Worm (Caenorhabditis elegans) whole organism, late embryonic: Measurements from ENCODE around the gene nhr-154.

Experiments
- C08G9.2 ChIP-seq: sonication (generic microtip); optimal IDR thresholded peaks from 2 replicates; lab custom pipeline; 2016; ENCODE audit warnings: mild to moderate bottlenecking, missing genetic modification characterization, moderate library complexity, missing compliant biosample characterization
- F13H6.1 ChIP-seq: sonication (generic microtip); optimal IDR thresholded peaks from 2 replicates; lab custom pipeline; 2016; ENCODE audit warnings: missing genetic modification characterization, missing compliant biosample characterization
- K09A11.1 ChIP-seq: sonication (generic microtip); optimal IDR thresholded peaks from 2 replicates; lab custom pipeline; 2017; ENCODE audit warnings: antibody characterized with exemption, mild to moderate bottlenecking, missing genetic modification characterization, missing compliant biosample characterization; ENCODE audit not compliant: insufficient read depth
- T23F11.4 ChIP-seq: fragments of 200-800 bp; sonication (Bioruptor generic); optimal IDR thresholded peaks from 2 replicates; lab custom pipeline; 2018; ENCODE audit warnings: mild to moderate bottlenecking, missing genetic modification characterization, missing compliant biosample characterization
- ahr-1 ChIP-seq: sonication (generic microtip); optimal IDR thresholded peaks from 2 replicates; lab custom pipeline; 2016; ENCODE audit warnings: missing genetic modification characterization, missing compliant biosample characterization
- ceh-18 ChIP-seq: sonication (generic microtip); optimal IDR thresholded peaks from 2 replicates; lab custom pipeline; 2016; ENCODE audit warnings: missing genetic modification characterization, missing compliant biosample characterization
- ceh-22 ChIP-seq: sonication (generic microtip); optimal IDR thresholded peaks from 2 replicates; lab custom pipeline; 2017; ENCODE audit warnings: missing biosample characterization, missing genetic modification characterization
- ceh-34 ChIP-seq: sonication (generic microtip); optimal IDR thresholded peaks from 2 replicates; lab custom pipeline; 2016; ENCODE audit warnings: mild to moderate bottlenecking, missing genetic modification characterization, missing compliant biosample characterization
- ceh-48 ChIP-seq: sonication (generic microtip); optimal IDR thresholded peaks from 2 replicates; lab custom pipeline; 2016; ENCODE audit warnings: missing genetic modification characterization, inconsistent platforms, missing compliant biosample characterization
- che-1 ChIP-seq: sonication (generic microtip); optimal IDR thresholded peaks from 2 replicates; lab custom pipeline; 2016; ENCODE audit warnings: mild to moderate bottlenecking, missing genetic modification characterization, missing compliant biosample characterization
- dmd-4 ChIP-seq: sonication (generic microtip); optimal IDR thresholded peaks from 2 replicates; lab custom pipeline; 2016; ENCODE audit warnings: borderline replicate concordance, missing genetic modification characterization, missing compliant biosample characterization
- elt-2 ChIP-seq: sonication (generic microtip); optimal IDR thresholded peaks from 2 replicates; lab custom pipeline; 2016; ENCODE audit warnings: missing genetic modification reagents, missing genetic modification characterization, missing compliant biosample characterization
- elt-4 ChIP-seq: sonication (generic microtip); optimal IDR thresholded peaks from 2 replicates; lab custom pipeline; 2016; ENCODE audit warnings: missing genetic modification characterization, missing compliant biosample characterization
- eyg-1 ChIP-seq: sonication (generic microtip); optimal IDR thresholded peaks from 2 replicates; lab custom pipeline; 2016; ENCODE audit warnings: missing genotype, missing genetic modification characterization, missing compliant biosample characterization
- gmeb-2 ChIP-seq: sonication (generic microtip); optimal IDR thresholded peaks from 2 replicates; lab custom pipeline; 2016; ENCODE audit warnings: missing genetic modification characterization, inconsistent platforms, missing compliant biosample characterization
- hlh-13 ChIP-seq: fragments of 200-800 bp; sonication (Bioruptor generic); optimal IDR thresholded peaks from 2 replicates; lab custom pipeline; 2018; ENCODE audit warnings: mild to moderate bottlenecking, missing genetic modification characterization, missing compliant biosample characterization
- lim-6 ChIP-seq: sonication (generic microtip); optimal IDR thresholded peaks from 2 replicates; lab custom pipeline; 2016; ENCODE audit warnings: missing genetic modification characterization, missing compliant biosample characterization
- lin-11 ChIP-seq: fragments of 200-800 bp; sonication (Bioruptor generic); optimal IDR thresholded peaks from 2 replicates; lab custom pipeline; 2018; ENCODE audit warnings: mild to moderate bottlenecking, missing genetic modification characterization, missing compliant biosample characterization
- madf-2 ChIP-seq: sonication (generic microtip); optimal IDR thresholded peaks from 2 replicates; lab custom pipeline; 2017; ENCODE audit warnings: missing genetic modification characterization, missing compliant biosample characterization
- nfya-1 ChIP-seq: sonication (generic microtip); optimal IDR thresholded peaks from 2 replicates; lab custom pipeline; 2017; ENCODE audit warnings: missing genetic modification characterization, mild to moderate bottlenecking, missing compliant biosample characterization, antibody characterized with exemption, moderate library complexity
- nhr-11 ChIP-seq: fragments of 150-350 bp; optimal IDR thresholded peaks from 2 replicates; lab custom pipeline; 2014; ENCODE audit warnings: missing biosample characterization, missing genetic modification characterization
- npax-4 ChIP-seq: sonication (generic microtip); optimal IDR thresholded peaks from 2 replicates; lab custom pipeline; 2016; ENCODE audit warnings: missing genetic modification characterization, missing compliant biosample characterization
- odd-2 ChIP-seq: sonication (generic microtip); optimal IDR thresholded peaks from 2 replicates; lab custom pipeline; 2017; ENCODE audit warnings: antibody characterized with exemption, mild to moderate bottlenecking, missing genetic modification characterization, missing compliant biosample characterization
- pat-9 ChIP-seq: fragments of 200-800 bp; sonication (Bioruptor generic); optimal IDR thresholded peaks from 2 replicates; lab custom pipeline; 2018; ENCODE audit warnings: mild to moderate bottlenecking, missing genetic modification characterization, moderate library complexity, missing compliant biosample characterization
- pqm-1 ChIP-seq: sonication (generic microtip); optimal IDR thresholded peaks from 2 replicates; lab custom pipeline; 2016; ENCODE audit warnings: missing genetic modification characterization, missing compliant biosample characterization
- ref-2 ChIP-seq: sonication (generic microtip); optimal IDR thresholded peaks from 2 replicates; lab custom pipeline; 2016; ENCODE audit warnings: missing genetic modification characterization, missing compliant biosample characterization
- sdc-2 ChIP-seq: sonication (generic microtip); optimal IDR thresholded peaks from 2 replicates; lab custom pipeline; 2016; ENCODE audit warnings: missing genotype, missing genetic modification characterization, missing compliant biosample characterization
- sox-4 ChIP-seq: sonication (generic microtip); optimal IDR thresholded peaks from 2 replicates; lab custom pipeline; 2017; ENCODE audit warnings: mild to moderate bottlenecking, missing genetic modification characterization, inconsistent platforms, missing compliant biosample characterization
- syd-9 ChIP-seq: sonication (generic microtip); optimal IDR thresholded peaks from 2 replicates; lab custom pipeline; 2016; ENCODE audit warnings: mild to moderate bottlenecking, missing genetic modification characterization, moderate library complexity, missing compliant biosample characterization
- tbx-7 ChIP-seq: sonication (generic microtip); optimal IDR thresholded peaks from 2 replicates; lab custom pipeline; 2016; ENCODE audit warnings: missing genotype, missing genetic modification characterization, missing compliant biosample characterization
- unc-3 ChIP-seq, 2 experiments: fragments of 200-800 bp in 1 of 2; sonication (Bioruptor generic) in 1 of 2; sonication (generic microtip) in 1 of 2; conservative IDR thresholded peaks in 1 of 2; optimal IDR thresholded peaks in 1 of 2; 2 replicates each; pipeline versions ENCODE4 v1.3.6 to Lab custom; 2016 to 2022; ENCODE audit warnings: missing compliant biosample characterization in 2 of 2, missing genetic modification characterization in 2 of 2, missing genetic modification reagents in 1 of 2
- unc-86 ChIP-seq: sonication (generic microtip); optimal IDR thresholded peaks from 2 replicates; lab custom pipeline; 2016; ENCODE audit warnings: missing genetic modification characterization, missing compliant biosample characterization
- zip-5 ChIP-seq: sonication (generic microtip); optimal IDR thresholded peaks from 2 replicates; lab custom pipeline; 2016; ENCODE audit warnings: missing genetic modification characterization, missing compliant biosample characterization
- ztf-16 ChIP-seq: sonication (generic microtip); optimal IDR thresholded peaks from 2 replicates; lab custom pipeline; 2017; ENCODE audit warnings: missing genetic modification characterization, missing compliant biosample characterization

The nhr-154 gene

DNA sequence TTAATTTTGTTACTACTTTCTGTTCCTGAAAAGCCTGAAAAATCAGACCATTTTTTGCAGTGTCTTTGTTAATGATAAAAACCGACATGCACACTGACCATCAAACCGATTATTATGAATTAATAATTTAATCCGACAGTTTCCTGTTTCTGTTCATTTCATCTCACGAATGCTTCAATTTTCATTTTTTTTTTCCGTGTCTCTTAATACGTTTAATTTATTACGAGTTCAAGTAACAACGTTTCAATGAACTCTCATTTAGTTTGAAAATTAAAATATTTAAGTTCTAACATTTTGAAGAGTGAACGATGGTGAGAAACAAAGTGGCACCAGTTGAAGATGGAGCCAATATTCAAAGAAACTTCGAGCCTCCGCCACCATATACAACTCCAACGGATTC lies 13.6 kb downstream of the nhr-154 start, which contains the start of gene spin-1 (continued):
- no peak for TF ChIP-seq C08G9.2 (tag; lab: Kevin White, UChicago)
- no peak for TF ChIP-seq npax-4 (tag; lab: Kevin White, UChicago)
- TF ChIP-seq zip-5 (tag; lab: Kevin White, UChicago): no peak

- TF ChIP-seq madf-2 (tag; lab: Kevin White, UChicago): no peak
- no peak for TF ChIP-seq ceh-22 (tag; lab: Kevin White, UChicago)
- TF ChIP-seq unc-3 (GFP tag; conservative IDR thresholded peaks at IDR 0.05; lab: Robert Waterston, UW): no peak
- no peak for TF ChIP-seq unc-3 (tag; optimal IDR thresholded peaks at IDR 0.05; lab: Kevin White, UChicago)
- no peak for TF ChIP-seq T23F11.4 (GFP tag; lab: Kevin White, UChicago)
- no peak for TF ChIP-seq lin-11 (tag; lab: Kevin White, UChicago)
- no peak for TF ChIP-seq odd-2 (tag; lab: Kevin White, UChicago)
- TF ChIP-seq gmeb-2 (tag; lab: Kevin White, UChicago): no peak
- no peak for TF ChIP-seq sox-4 (tag; lab: Kevin White, UChicago)
- no peak for TF ChIP-seq pat-9
- no peak for TF ChIP-seq elt-4 (tag; lab: Kevin White, UChicago)
- no peak for TF ChIP-seq hlh-13 (GFP tag; lab: Kevin White, UChicago)
- TF ChIP-seq, all 69 proteins: peak for 0
Observed at ce11 chrV:12115150-12115549, 14.1 kb downstream of the nhr-154 start.

DNA sequence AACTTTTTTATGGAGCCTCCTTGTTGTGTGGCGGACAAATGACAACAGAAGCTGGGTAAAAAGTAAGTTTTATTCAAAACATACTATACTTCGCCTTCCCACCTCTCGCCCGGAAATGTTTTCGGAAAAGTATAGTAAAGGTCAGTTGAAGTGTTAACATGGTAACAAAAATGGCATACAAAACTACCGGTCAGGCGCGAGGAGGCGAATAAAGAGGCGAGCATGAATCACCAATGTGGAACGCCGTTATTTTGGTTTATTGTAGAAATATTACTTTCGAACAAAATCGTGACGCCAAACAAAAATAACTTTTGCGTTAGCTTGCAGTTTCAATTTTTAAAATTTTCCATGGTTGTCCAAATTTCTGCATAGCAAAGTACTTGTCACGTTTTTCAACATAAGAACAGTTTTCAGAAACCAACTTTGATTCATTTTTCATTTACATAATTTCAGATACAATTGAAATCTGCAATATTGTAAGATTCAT lies 16.5 kb downstream of the nhr-154 start, which contains the start of gene C13C4.8:
Gene C13C4.8 (plus strand): TSS at position 437 of the 487 bp plus-strand sequence.
- TF ChIP-seq ceh-48 (no peak), sdc-2 (tag; lab: Kevin White, UChicago) (no peak), odd-2 (tag; lab: Kevin White, UChicago) (no peak), unc-86 (tag; lab: Kevin White, UChicago) (no peak), elt-2 (tag; lab: Kevin White, UChicago) (no peak), lin-11 (tag; lab: Kevin White, UChicago) (no peak), pqm-1 (tag; lab: Kevin White, UChicago) (no peak), eyg-1 (tag; lab: Kevin White, UChicago) (no peak), tbx-7 (tag; lab: Kevin White, UChicago) (no peak), nfya-1 (tag; lab: Kevin White, UChicago) (no peak), ztf-16 (tag; lab: Kevin White, UChicago) (no peak), lim-6 (no peak), ceh-18 (tag; lab: Kevin White, UChicago) (no peak), ahr-1 (no peak)

DNA sequence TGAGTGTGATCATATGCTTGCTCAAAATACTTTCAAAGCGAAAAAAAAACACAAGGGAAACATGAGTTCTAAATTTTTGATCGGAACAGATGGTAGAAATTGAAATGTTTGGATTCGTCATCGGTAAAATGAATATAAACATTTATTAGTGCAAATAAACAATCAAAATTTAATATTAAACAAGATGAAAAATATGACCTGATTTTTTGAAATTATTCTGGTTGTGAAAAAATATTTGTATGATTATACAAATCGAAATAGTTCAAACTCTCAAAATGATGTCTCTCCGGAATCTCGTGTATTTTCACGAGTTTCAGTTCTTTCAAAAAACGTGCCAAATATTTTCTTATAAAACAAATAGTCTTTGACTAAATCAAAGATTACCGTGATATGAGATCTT lies 19.3 kb downstream of the nhr-154 start, which contains the start of gene C13C4.7:
Gene C13C4.7 (minus strand): TSS at position 101 of the 400 bp plus-strand sequence.
- TF ChIP-seq ceh-34 (tag; lab: Kevin White, UChicago): no peak
- no peak for TF ChIP-seq madf-2 (tag; lab: Kevin White, UChicago)
- no peak for TF ChIP-seq ref-2 (tag; lab: Kevin White, UChicago)
- TF ChIP-seq che-1: no peak
- TF ChIP-seq K09A11.1 (tag; lab: Kevin White, UChicago): no peak
- TF ChIP-seq odd-2 (tag; lab: Kevin White, UChicago): no peak
- TF ChIP-seq F13H6.1 (tag; lab: Kevin White, UChicago): no peak
- no peak for TF ChIP-seq syd-9 (tag; lab: Kevin White, UChicago)
- no peak for TF ChIP-seq ztf-16 (tag; lab: Kevin White, UChicago)
- TF ChIP-seq nhr-11 (tag; lab: Kevin White, UChicago): no peak
- TF ChIP-seq tbx-7 (tag; lab: Kevin White, UChicago): no peak
- no peak for TF ChIP-seq dmd-4 (tag; lab: Kevin White, UChicago)
